Fruit fly (Drosophila melanogaster) whole organism, embryonic: ENCODE measurements around the gene Hand.
A peak's percentile ranks its signal among the peaks of the same experiment; 100 is the strongest.

Experiments
- Atf6 ChIP-seq: fragments of 200-800 bp; sonication (Bioruptor generic); IDR thresholded peaks from 2 replicates; pipeline ENCODE4 v1.3.6; 2022; ENCODE audit warnings: missing biosample characterization, missing genetic modification characterization
- Blimp-1 ChIP-seq: fragments of 200-800 bp; sonication (Bioruptor generic); optimal IDR thresholded peaks from 3 replicates; lab custom pipeline; 2018; ENCODE audit warnings: missing biosample characterization, missing genetic modification characterization, mild to moderate bottlenecking, moderate library complexity, missing genetic modification reagents
- CG11456 ChIP-seq: fragments of 200-800 bp; sonication (Bioruptor generic); IDR thresholded peaks from 3 replicates; pipeline ENCODE4 v1.3.6; 2022; ENCODE audit warnings: missing biosample characterization, missing genetic modification characterization
- CG1647 ChIP-seq: fragments of 200-800 bp; sonication (Bioruptor generic); optimal IDR thresholded peaks from 3 replicates; lab custom pipeline; 2016; ENCODE audit warnings: missing biosample characterization, missing genetic modification characterization
- CG17359 ChIP-seq: fragments of 200-800 bp; sonication (Bioruptor generic); optimal IDR thresholded peaks from 3 replicates; lab custom pipeline; 2018; ENCODE audit warnings: missing biosample characterization, mild to moderate bottlenecking, missing genetic modification characterization, moderate library complexity
- CG17802 ChIP-seq: fragments of 200-800 bp; sonication (Bioruptor generic); optimal IDR thresholded peaks from 2 replicates; lab custom pipeline; 2018; ENCODE audit warnings: missing biosample characterization, mild to moderate bottlenecking, missing genetic modification characterization, moderate library complexity
- CG2120 ChIP-seq: fragments of 200-800 bp; sonication (Bioruptor generic); optimal IDR thresholded peaks from 3 replicates; lab custom pipeline; 2016; ENCODE audit warnings: missing biosample characterization, missing genetic modification characterization
- CG2712 ChIP-seq: fragments of 200-800 bp; optimal IDR thresholded peaks from 3 replicates; lab custom pipeline; 2019; ENCODE audit warnings: missing biosample characterization, mild to moderate bottlenecking, missing genetic modification characterization, moderate library complexity
- CG31224 ChIP-seq: fragments of 200-800 bp; sonication (Bioruptor generic); IDR thresholded peaks from 2 replicates; pipeline ENCODE4 v1.3.6; 2022; ENCODE audit warnings: missing biosample characterization, missing genetic modification characterization
- CG32772 ChIP-seq: fragments of 200-800 bp; sonication (Bioruptor generic); IDR thresholded peaks from 2 replicates; pipeline ENCODE4 v1.3.6; 2022; ENCODE audit warnings: missing biosample characterization, missing genetic modification characterization
- CG4328 ChIP-seq: fragments of 200-800 bp; sonication (Bioruptor generic); optimal IDR thresholded peaks from 3 replicates; lab custom pipeline; 2017; ENCODE audit warnings: missing biosample characterization, missing genetic modification reagents, missing genetic modification characterization
- CG4854 ChIP-seq: fragments of 200-800 bp; sonication (Bioruptor generic); optimal IDR thresholded peaks from 2 replicates; lab custom pipeline; 2016; ENCODE audit warnings: missing biosample characterization, missing genetic modification characterization, inconsistent platforms
- CG5180 ChIP-seq: fragments of 200-800 bp; sonication (Bioruptor generic); optimal IDR thresholded peaks from 3 replicates; lab custom pipeline; 2017; ENCODE audit warnings: missing biosample characterization, missing genetic modification characterization, mild to moderate bottlenecking, moderate library complexity, missing genetic modification reagents
- CG6175 ChIP-seq: fragments of 200-800 bp; sonication (Bioruptor generic); IDR thresholded peaks from 3 replicates; pipeline ENCODE4 v1.3.6; 2022; ENCODE audit warnings: missing biosample characterization, missing genetic modification characterization
- CG7556 ChIP-seq: fragments of 200-800 bp; sonication (Bioruptor generic); optimal IDR thresholded peaks from 2 replicates; lab custom pipeline; 2017; ENCODE audit warnings: missing biosample characterization, mild to moderate bottlenecking, missing genetic modification characterization
- CG8388 ChIP-seq: fragments of 200-800 bp; sonication (Bioruptor generic); optimal IDR thresholded peaks from 2 replicates; lab custom pipeline; 2019; ENCODE audit warnings: missing biosample characterization, mild to moderate bottlenecking, missing genetic modification characterization, moderate library complexity
- D19A ChIP-seq: fragments of 200-800 bp; optimal IDR thresholded peaks from 3 replicates; lab custom pipeline; 2019; ENCODE audit warnings: missing biosample characterization, mild to moderate bottlenecking, missing genetic modification characterization, moderate library complexity
- Elba2 ChIP-seq: fragments of 200-800 bp; sonication (Bioruptor generic); optimal IDR thresholded peaks from 3 replicates; lab custom pipeline; 2016; ENCODE audit warnings: missing biosample characterization, missing genetic modification characterization
- Fer2 ChIP-seq: fragments of 200-800 bp; sonication (Bioruptor generic); optimal IDR thresholded peaks from 2 replicates; lab custom pipeline; 2018; ENCODE audit warnings: missing biosample characterization, mild to moderate bottlenecking, missing genetic modification characterization, moderate library complexity
- H15 ChIP-seq: fragments of 200-800 bp; sonication (Bioruptor generic); IDR thresholded peaks from 3 replicates; pipeline ENCODE4 v1.3.6; 2022; ENCODE audit warnings: missing biosample characterization, missing genetic modification characterization
- Hr51 ChIP-seq, 2 experiments: fragments of 200-800 bp; sonication (Bioruptor generic); optimal IDR thresholded peaks; 2 replicates in 1 of 2; 3 replicates in 1 of 2; lab custom pipeline; 2016 to 2018; ENCODE audit warnings: missing biosample characterization in 2 of 2, missing genetic modification characterization in 2 of 2, mild to moderate bottlenecking in 1 of 2, moderate library complexity in 1 of 2
- Max ChIP-seq: fragments of 200-800 bp; sonication (Bioruptor generic); optimal IDR thresholded peaks from 2 replicates; lab custom pipeline; 2016; ENCODE audit warnings: missing biosample characterization, mild to moderate bottlenecking, missing genetic modification characterization
- Pdp1 ChIP-seq, 2 experiments: fragments of 200-800 bp; sonication (Bioruptor generic); optimal IDR thresholded peaks; 3 replicates each; lab custom pipeline; 2016; ENCODE audit warnings: missing biosample characterization in 2 of 2, missing genetic modification characterization in 2 of 2, mild to moderate bottlenecking in 1 of 2, moderate library complexity in 1 of 2
- Sox100B ChIP-seq: fragments of 200-800 bp; sonication (Bioruptor generic); optimal IDR thresholded peaks from 3 replicates; lab custom pipeline; 2018; ENCODE audit warnings: missing biosample characterization, mild to moderate bottlenecking, missing genetic modification characterization
- Taf1 ChIP-seq: fragments of 200-800 bp; sonication (Bioruptor generic); IDR thresholded peaks from 2 replicates; pipeline ENCODE4 v1.3.6; 2022; ENCODE audit warnings: missing biosample characterization, missing genetic modification characterization
- Usf ChIP-seq: fragments of 200-800 bp; sonication (Bioruptor generic); optimal IDR thresholded peaks from 2 replicates; lab custom pipeline; 2017; ENCODE audit warnings: missing genotype, missing biosample characterization, missing genetic modification characterization
- aop ChIP-seq: fragments of 200-800 bp; sonication (Bioruptor generic); IDR thresholded peaks from 2 replicates; pipeline ENCODE4 v1.3.6; 2022; ENCODE audit warnings: missing biosample characterization, missing genetic modification characterization
- ara ChIP-seq: fragments of 200-800 bp; sonication (Bioruptor generic); IDR thresholded peaks from 2 replicates; pipeline ENCODE4 v1.3.6; 2022; ENCODE audit warnings: missing biosample characterization, missing genetic modification characterization
- ash1 ChIP-seq: fragments of 200-800 bp; sonication (Bioruptor generic); optimal IDR thresholded peaks from 2 replicates; lab custom pipeline; 2018; ENCODE audit warnings: missing biosample characterization, mild to moderate bottlenecking, missing genetic modification characterization
- bbx ChIP-seq: fragments of 200-800 bp; sonication (Bioruptor generic); IDR thresholded peaks from 2 replicates; pipeline ENCODE4 v1.3.6; 2022; ENCODE audit warnings: missing biosample characterization, missing genetic modification characterization; ENCODE audit not compliant: partially characterized antibody
- chinmo ChIP-seq: fragments of 200-800 bp; sonication (Bioruptor generic); IDR thresholded peaks from 4 replicates; pipeline ENCODE4 v1.3.6; 2022; ENCODE audit warnings: missing biosample characterization, missing genetic modification characterization; ENCODE audit not compliant: partially characterized antibody
- gfzf ChIP-seq: fragments of 200-800 bp; sonication (Bioruptor generic); optimal IDR thresholded peaks from 2 replicates; lab custom pipeline; 2016; ENCODE audit warnings: missing biosample characterization, mild to moderate bottlenecking, missing genetic modification characterization, moderate library complexity
- gro ChIP-seq: fragments of 200-800 bp; sonication (Bioruptor generic); optimal IDR thresholded peaks from 2 replicates; lab custom pipeline; 2016; ENCODE audit warnings: missing biosample characterization, missing genetic modification characterization
- insv ChIP-seq, 2 experiments: fragments of 200-800 bp; sonication (Bioruptor generic); optimal IDR thresholded peaks; 3 replicates each; lab custom pipeline; 2016 to 2018; ENCODE audit warnings: missing biosample characterization in 2 of 2, missing genetic modification characterization in 2 of 2
- knrl ChIP-seq: fragments of 200-800 bp; sonication (Bioruptor generic); IDR thresholded peaks from 3 replicates; pipeline ENCODE4 v1.3.6; 2022; ENCODE audit warnings: missing biosample characterization, missing genetic modification characterization; ENCODE audit not compliant: partially characterized antibody
- lilli ChIP-seq: fragments of 200-800 bp; sonication (Bioruptor generic); optimal IDR thresholded peaks from 3 replicates; lab custom pipeline; 2016; ENCODE audit warnings: missing biosample characterization, missing genetic modification characterization
- nerfin-1 ChIP-seq: fragments of 200-800 bp; sonication (Bioruptor generic); optimal IDR thresholded peaks from 3 replicates; lab custom pipeline; 2019; ENCODE audit warnings: missing biosample characterization, mild to moderate bottlenecking, missing genetic modification characterization, moderate library complexity
- nmo ChIP-seq: fragments of 200-800 bp; sonication (Bioruptor generic); optimal IDR thresholded peaks from 2 replicates; lab custom pipeline; 2018; ENCODE audit warnings: missing biosample characterization, mild to moderate bottlenecking, missing genetic modification characterization, moderate library complexity
- pros ChIP-seq: fragments of 200-800 bp; sonication (Bioruptor generic); optimal IDR thresholded peaks from 3 replicates; lab custom pipeline; 2019; ENCODE audit warnings: missing biosample characterization, mild to moderate bottlenecking, missing genetic modification characterization, moderate library complexity
- sc ChIP-seq, 3 experiments: fragments of >200 bp in 2 of 3; fragments of 200-800 bp in 1 of 3; sonication (Bioruptor generic) in 1 of 3; optimal IDR thresholded peaks; 2 replicates in 2 of 3; 3 replicates in 1 of 3; lab custom pipeline; 2017; ENCODE audit warnings: mild to moderate bottlenecking in 1 of 3, missing biosample characterization in 1 of 3, missing genetic modification characterization in 1 of 3, missing genetic modification reagents in 1 of 3
- sim ChIP-seq: fragments of 200-800 bp; sonication (Bioruptor generic); IDR thresholded peaks from 2 replicates; pipeline ENCODE4 v1.3.6; 2022; ENCODE audit warnings: missing biosample characterization, missing genetic modification characterization
- sna ChIP-seq: fragments of 200-800 bp; sonication (Bioruptor generic); IDR thresholded peaks from 2 replicates; pipeline ENCODE4 v1.3.6; 2022; ENCODE audit warnings: missing biosample characterization, missing genetic modification characterization; ENCODE audit not compliant: partially characterized antibody
- stwl ChIP-seq: fragments of 200-800 bp; sonication (Bioruptor generic); optimal IDR thresholded peaks from 3 replicates; lab custom pipeline; 2018; ENCODE audit warnings: missing biosample characterization, mild to moderate bottlenecking, missing genetic modification characterization, moderate library complexity
- trem ChIP-seq: fragments of 200-800 bp; optimal IDR thresholded peaks from 3 replicates; lab custom pipeline; 2019; ENCODE audit warnings: missing biosample characterization, mild to moderate bottlenecking, missing genetic modification characterization, moderate library complexity
- twi ChIP-seq: fragments of 200-800 bp; optimal IDR thresholded peaks from 2 replicates; lab custom pipeline; 2019; ENCODE audit warnings: missing biosample characterization, mild to moderate bottlenecking, missing genetic modification characterization, moderate library complexity
- unc-4 ChIP-seq: fragments of 200-800 bp; sonication (Bioruptor generic); IDR thresholded peaks from 2 replicates; pipeline ENCODE4 v1.3.6; 2022; ENCODE audit warnings: missing biosample characterization, missing genetic modification characterization; ENCODE audit not compliant: partially characterized antibody
- vfl ChIP-seq: fragments of 200-800 bp; sonication (Bioruptor generic); optimal IDR thresholded peaks from 2 replicates; lab custom pipeline; 2016; ENCODE audit warnings: missing biosample characterization, missing genetic modification characterization

Hand gene

dm6 chr2L:10314327-10315210 lies 19.4 kb upstream of the Hand start, which contains the start of the genes Usp14 and CG4972 (continued):
- TF ChIP-seq CG31224 (GFP tag; lab: Robert Waterston, UW) (no peak), CG6175 (GFP tag; lab: Robert Waterston, UW) (no peak), Taf1 (no peak), lilli (no peak), CG5180 (GFP tag; lab: Kevin White, UChicago) (no peak), CG4854 (GFP tag; lab: Kevin White, UChicago) (no peak), ash1 (GFP tag; lab: Kevin White, UChicago) (no peak), gro (no peak), D19A (no peak), CG11456 (GFP tag; lab: Robert Waterston, UW) (no peak), trem (tag; lab: Kevin White, UChicago) (peak; percentile 32), CG2120 (GFP tag; lab: Kevin White, UChicago) (peak; percentile 29), vfl (GFP tag; lab: Kevin White, UChicago) (no peak), Pdp1 (GFP tag; optimal IDR thresholded peaks at IDR 0.05; lab: Kevin White, UChicago) (peak in 1 of 2 experiments; percentile 27), CG32772 (no peak), stwl (tag; lab: Kevin White, UChicago) (no peak), H15 (GFP tag; lab: Robert Waterston, UW) (no peak), insv (GFP tag; optimal IDR thresholded peaks at IDR 0.05; lab: Kevin White, UChicago) (no peak), Max (peak; percentile 24), Elba2 (peak; percentile 3), CG17802 (tag; lab: Kevin White, UChicago) (peak; percentile 86), CG1647 (GFP tag; lab: Kevin White, UChicago) (no peak), unc-4 (0 out of 2 replicates have a peak, but pooled peaks have one; percentile 19), ara (GFP tag; lab: Robert Waterston, UW) (no peak), CG2712 (tag; lab: Kevin White, UChicago) (peak; percentile 33), aop (GFP tag; lab: Robert Waterston, UW) (no peak), Hr51 (GFP tag; optimal IDR thresholded peaks at IDR 0.05; lab: Kevin White, UChicago) (no peak), sim (no peak), nmo (GFP tag; lab: Kevin White, UChicago) (peak; percentile 71), knrl (GFP tag; lab: Robert Waterston, UW) (peak; percentile 66), CG17359 (tag; lab: Kevin White, UChicago) (no peak), nerfin-1 (tag; lab: Kevin White, UChicago) (no peak), bbx (peak; percentile 42), twi (tag; lab: Kevin White, UChicago) (peak; percentile 3), gfzf (GFP tag; lab: Kevin White, UChicago) (peak; percentile 37), Usf (no peak), Fer2 (tag; lab: Kevin White, UChicago) (no peak), chinmo (GFP tag; lab: Robert Waterston, UW) (no peak), Blimp-1 (GFP tag; lab: Kevin White, UChicago) (no peak), CG4328 (GFP tag; lab: Kevin White, UChicago) (no peak), pros (GFP tag; lab: Kevin White, UChicago) (no peak), CG8388 (no peak), Atf6 (no peak), Sox100B (GFP tag; lab: Kevin White, UChicago) (peak; percentile 9), sc (optimal IDR thresholded peaks at IDR 0.05; lab: Kevin White, UChicago) (no peak), sc (GFP tag; optimal IDR thresholded peaks at IDR 0.05; lab: Kevin White, UChicago) (no peak), CG7556 (no peak), sna (GFP tag; lab: Robert Waterston, UW) (0 out of 2 replicates have a peak, but pooled peaks have one; percentile 9)
